Fruit fly (Drosophila melanogaster) whole organism, prepupa: ENCODE data around the gene Klc.

Experiments
- CG10631 ChIP-seq: fragments of 200-800 bp; sonication (Bioruptor generic); optimal IDR thresholded peaks from 2 replicates; lab custom pipeline; 2016; ENCODE audit warnings: missing biosample characterization, missing genetic modification characterization
- CG10669 ChIP-seq: fragments of 200-800 bp; sonication (Bioruptor generic); optimal IDR thresholded peaks from 3 replicates; lab custom pipeline; 2018; ENCODE audit warnings: missing biosample characterization, mild to moderate bottlenecking, missing genetic modification characterization, moderate library complexity
- CG11762 ChIP-seq: fragments of 200-800 bp; sonication (Bioruptor generic); optimal IDR thresholded peaks from 3 replicates; lab custom pipeline; 2016; ENCODE audit warnings: missing biosample characterization, missing genetic modification characterization; ENCODE audit not compliant: insufficient read depth
- CG15336 ChIP-seq: fragments of 200-800 bp; sonication (Bioruptor generic); IDR thresholded peaks from 2 replicates; pipeline ENCODE4 v1.3.6; 2022; ENCODE audit warnings: missing biosample characterization, missing genetic modification characterization
- CG16779 ChIP-seq: fragments of 200-800 bp; sonication (Bioruptor generic); optimal IDR thresholded peaks from 3 replicates; lab custom pipeline; 2017; ENCODE audit warnings: missing biosample characterization, mild to moderate bottlenecking, missing genetic modification characterization
- CG3032 ChIP-seq: fragments of 200-800 bp; optimal IDR thresholded peaks from 2 replicates; lab custom pipeline; 2019; ENCODE audit warnings: missing biosample characterization, mild to moderate bottlenecking, missing genetic modification characterization, moderate library complexity
- CG31627 ChIP-seq: fragments of 200-800 bp; sonication (Bioruptor generic); optimal IDR thresholded peaks from 3 replicates; lab custom pipeline; 2016; ENCODE audit warnings: missing biosample characterization, missing genetic modification characterization
- CG34406 ChIP-seq: fragments of 200-800 bp; sonication (Bioruptor generic); optimal IDR thresholded peaks from 3 replicates; lab custom pipeline; 2016; ENCODE audit warnings: missing biosample characterization, missing genetic modification characterization
- CG3919 ChIP-seq: fragments of 200-800 bp; sonication (Bioruptor generic); optimal IDR thresholded peaks from 3 replicates; lab custom pipeline; 2016; ENCODE audit warnings: missing biosample characterization, missing genetic modification characterization
- CG4318 ChIP-seq: fragments of 200-800 bp; sonication (Bioruptor generic); optimal IDR thresholded peaks from 3 replicates; lab custom pipeline; 2017; ENCODE audit warnings: missing biosample characterization, mild to moderate bottlenecking, missing genetic modification characterization
- CG6163 ChIP-seq: fragments of 200-800 bp; sonication (Bioruptor generic); IDR thresholded peaks from 3 replicates; pipeline ENCODE4 v1.3.6; 2022; ENCODE audit warnings: missing biosample characterization, missing genetic modification characterization
- CG6792 ChIP-seq: fragments of 200-800 bp; sonication (Bioruptor generic); optimal IDR thresholded peaks from 3 replicates; lab custom pipeline; 2016; ENCODE audit warnings: missing biosample characterization, missing genetic modification characterization
- CG6808 ChIP-seq: fragments of 200-800 bp; sonication (Bioruptor generic); optimal IDR thresholded peaks from 3 replicates; lab custom pipeline; 2017; ENCODE audit warnings: missing biosample characterization, missing genetic modification characterization, mild to moderate bottlenecking, moderate library complexity, missing genetic modification reagents
- CG6854 ChIP-seq: fragments of 200-800 bp; sonication (Bioruptor generic); optimal IDR thresholded peaks from 2 replicates; lab custom pipeline; 2017; ENCODE audit warnings: missing biosample characterization, mild to moderate bottlenecking, missing genetic modification characterization
- CG7368 ChIP-seq: fragments of 200-800 bp; sonication (Bioruptor generic); optimal IDR thresholded peaks from 3 replicates; lab custom pipeline; 2016; ENCODE audit warnings: missing biosample characterization, missing genetic modification characterization
- CG8319 ChIP-seq: fragments of 200-800 bp; sonication (Bioruptor generic); optimal IDR thresholded peaks from 3 replicates; lab custom pipeline; 2016; ENCODE audit warnings: missing biosample characterization, missing genetic modification characterization
- CG9139 ChIP-seq: fragments of 200-800 bp; sonication (Bioruptor generic); optimal IDR thresholded peaks from 3 replicates; lab custom pipeline; 2017; ENCODE audit warnings: missing biosample characterization, mild to moderate bottlenecking, missing genetic modification characterization
- Eip75B ChIP-seq: fragments of 200-800 bp; sonication (Bioruptor generic); optimal IDR thresholded peaks from 3 replicates; lab custom pipeline; 2016; ENCODE audit warnings: missing biosample characterization, missing genetic modification characterization
- Eip78C ChIP-seq: fragments of 200-800 bp; sonication (Bioruptor generic); peaks from one replicate; lab custom pipeline; 2016; ENCODE audit warnings: missing biosample characterization, missing genetic modification characterization
- Eip93F ChIP-seq: fragments of 200-800 bp; sonication (Bioruptor generic); optimal IDR thresholded peaks from 2 replicates; lab custom pipeline; 2016; ENCODE audit warnings: missing biosample characterization, mild to moderate bottlenecking, missing genetic modification characterization
- Ets21C ChIP-seq: fragments of 200-800 bp; sonication (Bioruptor generic); optimal IDR thresholded peaks from 3 replicates; lab custom pipeline; 2016; ENCODE audit warnings: missing biosample characterization, missing genetic modification characterization
- Gug ChIP-seq: fragments of 200-800 bp; sonication (Bioruptor generic); IDR thresholded peaks from 2 replicates; pipeline ENCODE4 v1.3.6; 2022; ENCODE audit warnings: missing biosample characterization, missing genetic modification characterization
- Hr38 ChIP-seq: sonication (Bioruptor generic); optimal IDR thresholded peaks from 2 replicates; lab custom pipeline; 2016; ENCODE audit warnings: missing biosample characterization, missing genetic modification characterization
- Hr4 ChIP-seq: fragments of 200-800 bp; sonication (Bioruptor generic); optimal IDR thresholded peaks from 3 replicates; lab custom pipeline; 2016; ENCODE audit warnings: missing biosample characterization, missing genetic modification characterization
- Lpt ChIP-seq: fragments of 200-800 bp; sonication (Bioruptor generic); optimal IDR thresholded peaks from 3 replicates; lab custom pipeline; 2016; ENCODE audit warnings: missing biosample characterization, missing genetic modification characterization
- Met ChIP-seq: fragments of 200-800 bp; sonication (Bioruptor generic); optimal IDR thresholded peaks from 3 replicates; lab custom pipeline; 2016; ENCODE audit warnings: missing biosample characterization, missing genetic modification characterization
- Smox ChIP-seq: fragments of 200-800 bp; sonication (Bioruptor generic); optimal IDR thresholded peaks from 3 replicates; lab custom pipeline; 2016; ENCODE audit warnings: missing biosample characterization, missing genetic modification characterization
- Sox102F ChIP-seq: fragments of 200-800 bp; sonication (Bioruptor generic); optimal IDR thresholded peaks from 2 replicates; lab custom pipeline; 2016; ENCODE audit warnings: missing biosample characterization, mild to moderate bottlenecking, missing genetic modification characterization
- Sox14 ChIP-seq: fragments of 200-800 bp; sonication (Bioruptor generic); optimal IDR thresholded peaks from 3 replicates; lab custom pipeline; 2016; ENCODE audit warnings: missing biosample characterization, missing genetic modification characterization
- Sox15 ChIP-seq: fragments of 200-800 bp; sonication (Bioruptor generic); optimal IDR thresholded peaks from 3 replicates; lab custom pipeline; 2016; ENCODE audit warnings: missing biosample characterization, missing genetic modification characterization
- acj6 ChIP-seq: fragments of 200-800 bp; sonication (Bioruptor generic); optimal IDR thresholded peaks from 3 replicates; lab custom pipeline; 2016; ENCODE audit warnings: missing biosample characterization, missing genetic modification characterization
- cyc ChIP-seq: fragments of 200-800 bp; sonication (Bioruptor generic); optimal IDR thresholded peaks from 3 replicates; lab custom pipeline; 2016; ENCODE audit warnings: missing biosample characterization, missing genetic modification characterization
- dsx ChIP-seq: fragments of 200-800 bp; optimal IDR thresholded peaks from 3 replicates; lab custom pipeline; 2019; ENCODE audit warnings: missing biosample characterization, mild to moderate bottlenecking, missing genetic modification characterization, moderate library complexity; ENCODE audit not compliant: poor library complexity, severe bottlenecking
- eg ChIP-seq: fragments of 200-800 bp; sonication (Bioruptor generic); IDR thresholded peaks from 3 replicates; pipeline ENCODE4 v1.3.6; 2022; ENCODE audit warnings: missing biosample characterization, missing genetic modification characterization
- esn ChIP-seq: fragments of 200-800 bp; sonication (Bioruptor generic); optimal IDR thresholded peaks from 2 replicates; lab custom pipeline; 2016; ENCODE audit warnings: missing biosample characterization, mild to moderate bottlenecking, missing genetic modification characterization, moderate library complexity
- fd85E ChIP-seq: fragments of 200-800 bp; sonication (Bioruptor generic); optimal IDR thresholded peaks from 3 replicates; lab custom pipeline; 2016; ENCODE audit warnings: missing biosample characterization, missing genetic modification characterization
- fkh ChIP-seq: fragments of 200-800 bp; sonication (Bioruptor generic); optimal IDR thresholded peaks from 3 replicates; lab custom pipeline; 2017; ENCODE audit warnings: missing biosample characterization, mild to moderate bottlenecking, missing genetic modification characterization, moderate library complexity
- pdm3 ChIP-seq: fragments of 200-800 bp; sonication (Bioruptor generic); optimal IDR thresholded peaks from 3 replicates; lab custom pipeline; 2016; ENCODE audit warnings: missing biosample characterization, missing genetic modification characterization
- salr ChIP-seq, 2 experiments: fragments of 200-800 bp; sonication (Bioruptor generic); optimal IDR thresholded peaks; 3 replicates each; lab custom pipeline; 2016 to 2018; ENCODE audit warnings: missing biosample characterization in 2 of 2, missing genetic modification characterization in 2 of 2, mild to moderate bottlenecking in 1 of 2
- spab ChIP-seq: fragments of 200-800 bp; sonication (Bioruptor generic); optimal IDR thresholded peaks from 2 replicates; lab custom pipeline; 2017; ENCODE audit warnings: missing biosample characterization, mild to moderate bottlenecking, missing genetic modification characterization, missing genetic modification reagents
- ss ChIP-seq, 2 experiments: fragments of 200-800 bp; sonication (Bioruptor generic); optimal IDR thresholded peaks; 2 replicates in 1 of 2; 3 replicates in 1 of 2; lab custom pipeline; 2017 to 2018; ENCODE audit warnings: mild to moderate bottlenecking in 2 of 2, missing biosample characterization in 2 of 2, missing genetic modification characterization in 2 of 2, moderate library complexity in 1 of 2
- svp ChIP-seq: fragments of 200-800 bp; sonication (Bioruptor generic); peaks from one replicate; lab custom pipeline; 2016; ENCODE audit warnings: missing biosample characterization, missing genetic modification characterization
- vri ChIP-seq: fragments of 200-800 bp; sonication (Bioruptor generic); optimal IDR thresholded peaks from 3 replicates; lab custom pipeline; 2016; ENCODE audit warnings: missing biosample characterization, mild to moderate bottlenecking, missing genetic modification characterization

Klc gene

dm6 chr3L:12706456-12706855 lies 43.4 kb downstream of the Klc start (continued):
- TF ChIP-seq Eip75B (peak; percentile 43), eg (GFP tag; lab: Robert Waterston, UW) (no peak), CG16779 (tag; lab: Kevin White, UChicago) (no peak), CG7368 (GFP tag; lab: Kevin White, UChicago) (peak; percentile 34), vri (no peak), CG31627 (GFP tag; lab: Kevin White, UChicago) (peak; percentile 38), dsx (GFP tag; lab: Kevin White, UChicago) (peak; percentile 36), salr (GFP tag; optimal IDR thresholded peaks at IDR 0.05; lab: Kevin White, UChicago) (no peak), CG11762 (no peak), Ets21C (GFP tag; lab: Kevin White, UChicago) (peak; percentile 9), CG34406 (GFP tag; lab: Kevin White, UChicago) (peak; percentile 40), Hr38 (GFP tag; lab: Kevin White, UChicago) (no peak), Eip78C (GFP tag; lab: Kevin White, UChicago) (peak; percentile 84), CG9139 (GFP tag; lab: Kevin White, UChicago) (peak; percentile 38), CG6808 (peak; percentile 56), Met (peak; percentile 19)

DNA sequence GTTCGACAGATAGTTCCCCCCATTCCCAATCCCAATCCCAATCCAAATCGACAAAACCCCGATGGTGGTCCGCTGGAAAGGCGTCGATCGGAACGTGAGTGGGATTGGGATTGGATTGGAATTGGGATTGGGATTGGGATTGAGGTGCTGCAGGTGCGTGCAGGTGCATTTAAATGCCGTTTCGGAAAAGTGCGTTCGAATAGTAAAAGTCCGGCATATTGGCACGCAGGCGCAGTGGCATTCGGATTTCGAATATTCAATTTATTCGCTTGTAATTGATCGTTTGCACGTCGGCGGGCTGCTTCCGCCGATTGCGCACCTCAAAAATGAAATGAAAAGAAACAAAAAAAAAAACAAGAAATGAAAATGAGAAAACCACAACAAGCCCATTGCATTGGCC lies 44.5 kb downstream of the Klc start:
- TF ChIP-seq eg (GFP tag; lab: Robert Waterston, UW) = no peak
- TF ChIP-seq Sox15 (GFP tag; lab: Kevin White, UChicago) = no peak
- TF ChIP-seq spab (GFP tag; lab: Kevin White, UChicago) = no peak
- no peak for TF ChIP-seq Eip75B
- no peak for TF ChIP-seq CG6808
- no peak for TF ChIP-seq Eip93F
- TF ChIP-seq CG6792 = no peak
- no peak for TF ChIP-seq dsx (GFP tag; lab: Kevin White, UChicago)
- no peak for TF ChIP-seq Sox102F (GFP tag; lab: Kevin White, UChicago)

DNA sequence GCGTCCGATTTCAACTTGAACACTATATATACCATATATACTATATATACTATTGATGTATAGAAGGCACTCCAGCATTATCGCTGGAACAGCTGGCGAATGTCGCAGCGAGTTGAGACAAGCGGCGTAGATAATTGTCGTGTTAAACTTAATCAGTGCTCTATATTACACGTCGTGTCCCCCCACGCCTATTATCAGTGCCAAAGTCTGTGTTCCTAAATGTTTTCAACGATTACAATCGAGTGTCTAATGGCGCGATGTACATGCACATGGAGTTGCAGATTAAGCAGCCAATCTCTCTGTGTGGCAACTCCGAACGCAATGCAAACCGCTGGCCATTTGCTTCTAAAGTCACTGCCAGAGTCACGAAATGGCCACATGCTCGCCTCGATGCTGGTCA lies 45.5 kb downstream of the Klc start:
- TF ChIP-seq fkh (no peak), ss (GFP tag; optimal IDR thresholded peaks at IDR 0.05; lab: Kevin White, UChicago) (peak in 1 of 2 experiments; percentile 28), svp (peak; percentile 53)

- peak; percentile 23; the same call in 1 of the 3 replicates for TF ChIP-seq CG6163 (GFP tag; lab: Robert Waterston, UW)
- no peak for TF ChIP-seq Met
- TF ChIP-seq Eip93F = no peak
- TF ChIP-seq CG3032 (tag; lab: Kevin White, UChicago) = peak; percentile 15
- peak; percentile 21 for TF ChIP-seq CG11762
- TF ChIP-seq Hr38 (GFP tag; lab: Kevin White, UChicago) = no peak
- TF ChIP-seq dsx (GFP tag; lab: Kevin White, UChicago) = peak; percentile 37
- TF ChIP-seq vri = no peak
- TF ChIP-seq Lpt (GFP tag; lab: Kevin White, UChicago) = no peak
- TF ChIP-seq CG7368 (GFP tag; lab: Kevin White, UChicago) = no peak
- no peak for TF ChIP-seq Hr4 (GFP tag; lab: Kevin White, UChicago)
- TF ChIP-seq CG6854 (GFP tag; lab: Kevin White, UChicago) = no peak
- no peak for TF ChIP-seq pdm3 (GFP tag; lab: Kevin White, UChicago)
- peak; percentile 71 for TF ChIP-seq svp
- TF ChIP-seq esn (GFP tag; lab: Kevin White, UChicago) = no peak
- no peak for TF ChIP-seq Ets21C (GFP tag; lab: Kevin White, UChicago)
- TF ChIP-seq fd85E = no peak
- TF ChIP-seq Sox14 (GFP tag; lab: Kevin White, UChicago) = no peak
- no peak for TF ChIP-seq acj6
- no peak for TF ChIP-seq Smox (GFP tag; lab: Kevin White, UChicago)
- peak; percentile 15 for TF ChIP-seq CG10631 (GFP tag; lab: Kevin White, UChicago)
- peak; percentile 92 for TF ChIP-seq Eip78C (GFP tag; lab: Kevin White, UChicago)
- TF ChIP-seq cyc (GFP tag; lab: Kevin White, UChicago) = peak; percentile 7
- TF ChIP-seq CG8319 = no peak
- TF ChIP-seq CG6792 = no peak
- TF ChIP-seq ss (GFP tag; optimal IDR thresholded peaks at IDR 0.05; lab: Kevin White, UChicago) = peak in 1 of 2 experiments; percentile 29
- TF ChIP-seq CG4318 (GFP tag; lab: Kevin White, UChicago) = no peak
- TF ChIP-seq CG15336 (GFP tag; lab: Robert Waterston, UW) = no peak
- TF ChIP-seq Gug (GFP tag; lab: Robert Waterston, UW) = no peak
- peak; percentile 42 for TF ChIP-seq CG6808
- no peak for TF ChIP-seq Sox15 (GFP tag; lab: Kevin White, UChicago)
- TF ChIP-seq CG3919 = peak; percentile 45
- TF ChIP-seq CG9139 (GFP tag; lab: Kevin White, UChicago) = no peak
- TF ChIP-seq CG10669 (GFP tag; lab: Kevin White, UChicago) = peak; percentile 51
These were observed 46.3 kb downstream of the Klc start for dm6 chr3L:12703451-12704020.
